Worm (Caenorhabditis elegans): ENCODE measurements around the gene pgp-7.

pgp-7 gene

DNA sequence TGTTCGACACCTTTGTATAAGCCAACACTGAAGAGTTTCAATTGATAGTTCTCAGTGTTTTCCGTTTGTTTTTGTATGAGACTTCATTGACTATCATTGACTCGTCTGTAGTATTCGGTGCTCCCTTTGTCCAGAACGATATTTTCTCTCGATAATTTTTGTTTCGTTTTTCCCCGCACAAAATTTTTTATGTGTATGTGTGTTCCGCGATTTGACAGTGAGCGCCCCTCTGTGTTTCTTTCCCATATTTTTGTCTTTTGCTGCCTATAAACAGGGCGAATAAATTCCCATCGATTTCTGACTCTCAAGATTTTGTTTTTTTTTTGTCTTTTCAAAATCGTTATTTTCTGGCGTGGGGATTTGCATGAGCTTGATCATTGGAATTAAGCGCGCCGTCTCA lies 13.2 kb upstream of the pgp-7 start, which contains the start of gene T21E8.7:
Gene T21E8.7 (plus strand): TSS at position 301 of the 400 bp plus-strand sequence.
- TF ChIP-seq snpc-1.2 (GFP tag; IDR thresholded peaks at IDR 0.05) (no peak), D1046.2 (GFP tag; IDR thresholded peaks at IDR 0.05) (no peak), zip-11 (GFP tag; IDR thresholded peaks at IDR 0.05) (no peak), Y48G9A.11 (GFP tag; IDR thresholded peaks at IDR 0.05) (no peak), daf-19 (GFP tag; conservative IDR thresholded peaks at IDR 0.05) (no peak), daf-12 (tag; optimal IDR thresholded peaks at IDR 0.05) (no peak), aly-2 (tag; optimal IDR thresholded peaks at IDR 0.05) (no peak), ztf-11 (tag; optimal IDR thresholded peaks at IDR 0.05) (no peak), dmd-8 (GFP tag; IDR thresholded peaks at IDR 0.05) (no peak), mes-2 (tag; optimal IDR thresholded peaks at IDR 0.05; ENCODE audit: poor library complexity, severe bottlenecking) (no peak), nhr-77 (tag; optimal IDR thresholded peaks at IDR 0.05) (no peak), madf-5 (GFP tag; IDR thresholded peaks at IDR 0.05) (no peak)

- TF ChIP-seq unc-62 (GFP tag; optimal IDR thresholded peaks at IDR 0.05 in 1 of 2) (peak in 1 of 2 experiments; percentile 56), unc-62 (tag; optimal IDR thresholded peaks at IDR 0.05) (no peak), nhr-48 (tag; optimal IDR thresholded peaks at IDR 0.05) (no peak)
Observed at ce11 chrX:10881984-10882383, 11.9 kb upstream of the pgp-7 start, which contains the start of gene T21E8.6. TSS of gene T21E8.6 (plus strand) at chrX:10882284.

- TF ChIP-seq ces-1 (GFP tag; optimal IDR thresholded peaks at IDR 0.05) (no peak), zfp-3 (GFP tag; conservative IDR thresholded peaks at IDR 0.05) (no peak), fos-1 (tag; optimal IDR thresholded peaks at IDR 0.05) (no peak), ceh-28 (tag; optimal IDR thresholded peaks at IDR 0.05) (no peak), lin-38 (GFP tag; IDR thresholded peaks at IDR 0.05) (no peak), aly-2 (tag; optimal IDR thresholded peaks at IDR 0.05) (no peak), nhr-28 (tag; optimal IDR thresholded peaks at IDR 0.05) (no peak), unc-39 (tag; optimal IDR thresholded peaks at IDR 0.05) (no peak), nhr-10 (tag; optimal IDR thresholded peaks at IDR 0.05) (no peak)
Observed at ce11 chrX:10880509-10880908, 10.5 kb upstream of the pgp-7 start, which contains the start of gene T21E8.4. TSS of gene T21E8.4 (plus strand) at chrX:10880809.

DNA sequence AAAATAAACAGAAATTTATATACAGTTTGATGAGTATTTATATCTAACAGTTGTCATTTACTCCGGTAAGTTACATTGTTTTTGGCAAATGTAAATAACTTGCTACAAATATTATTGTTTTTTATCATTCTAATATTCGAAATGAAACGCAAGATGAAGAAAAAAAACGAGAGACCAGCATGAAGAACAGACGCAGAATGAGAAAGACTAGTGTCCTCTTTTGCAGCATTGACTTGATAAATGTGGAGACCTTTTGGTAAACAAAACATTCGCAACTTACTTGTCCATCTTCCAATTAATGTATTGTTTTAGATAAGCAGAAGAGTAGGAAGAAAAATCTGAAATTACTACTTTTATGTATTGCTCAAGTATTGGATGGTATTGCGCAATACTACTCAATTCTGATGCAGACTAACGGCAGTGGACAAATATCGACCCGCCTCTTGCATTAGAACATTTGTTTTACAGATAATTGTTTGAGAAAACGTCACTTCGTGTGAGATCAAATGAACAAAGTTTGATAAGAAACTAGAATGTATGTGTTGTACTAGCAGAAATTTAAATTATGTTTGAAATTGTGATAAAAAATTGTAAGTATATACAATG lies 7.2 kb upstream of the pgp-7 start, which contains the start of gene pgp-6:
Gene pgp-6 (minus strand): TSS at position 288 of the 606 bp plus-strand sequence.
- TF ChIP-seq unc-62 (GFP tag; optimal IDR thresholded peaks at IDR 0.05 in 1 of 2) (peak in 1 of 2 experiments; percentile 69), unc-62 (tag; optimal IDR thresholded peaks at IDR 0.05) (no peak), jun-1 (tag; optimal IDR thresholded peaks at IDR 0.05) (no peak), aha-1 (tag) (peak; percentile 80), daf-16 (GFP tag; optimal IDR thresholded peaks at IDR 0.05) (no peak), daf-16 (tag; optimal IDR thresholded peaks at IDR 0.05) (peak; percentile 84), nhr-28 (tag; optimal IDR thresholded peaks at IDR 0.05) (peak; percentile 55), zip-2 (tag; optimal IDR thresholded peaks at IDR 0.05) (peak; percentile 89), sdz-12 (GFP tag; optimal IDR thresholded peaks at IDR 0.05) (no peak), pqm-1 (tag; optimal IDR thresholded peaks at IDR 0.05) (peak; percentile 72), Y105C5A.15 (GFP tag; IDR thresholded peaks at IDR 0.05) (no peak)

DNA sequence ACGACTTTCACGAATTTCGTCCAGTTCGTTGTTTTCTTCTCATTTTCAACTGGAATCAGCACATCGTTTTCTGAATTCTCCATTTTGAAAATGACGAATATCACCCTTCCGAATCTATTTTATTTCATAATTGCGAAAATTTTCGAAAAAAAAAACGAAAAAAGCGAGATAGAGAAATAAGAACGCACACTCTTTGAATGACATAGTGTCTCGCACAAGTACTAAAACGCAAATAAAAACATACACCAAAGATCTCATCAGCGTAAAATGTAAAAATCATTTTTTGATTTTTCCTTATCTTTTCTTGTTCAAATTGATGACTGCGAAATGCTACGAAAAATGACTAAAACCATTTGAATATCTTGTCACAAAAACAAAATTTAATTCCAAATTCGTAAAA lies 5.7 kb downstream of the pgp-7 start, which contains the start of gene pgp-8:
Gene pgp-8 (minus strand): TSS at position 101 of the 400 bp plus-strand sequence.
- no peak for TF ChIP-seq mdt-29 (GFP tag; IDR thresholded peaks at IDR 0.05)
- peak; percentile 39 for TF ChIP-seq dmd-6 (GFP tag; IDR thresholded peaks at IDR 0.05)

DNA sequence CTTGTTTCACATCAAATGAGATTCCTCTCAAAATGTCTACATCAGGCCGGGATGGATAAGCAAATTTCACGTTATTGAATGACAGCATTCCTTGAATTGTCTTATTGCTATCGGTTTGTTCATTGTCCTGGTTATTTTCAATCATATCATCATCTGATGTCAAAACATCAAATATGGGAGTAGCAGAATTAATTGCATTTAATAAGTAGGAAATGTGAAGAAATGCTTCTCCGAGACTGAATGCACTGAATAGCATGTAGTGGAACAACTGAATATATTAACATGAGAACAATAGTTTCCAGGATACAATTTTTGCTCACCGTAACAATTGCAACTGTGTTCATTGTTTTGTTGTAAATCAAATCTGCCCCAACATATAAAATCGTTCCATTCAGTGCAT lies 7.5 kb downstream of the pgp-7 start:
- TF ChIP-seq lin-13 (GFP tag; optimal IDR thresholded peaks at IDR 0.05) (no peak), sdz-12 (GFP tag; optimal IDR thresholded peaks at IDR 0.05) (no peak), jun-1 (tag; optimal IDR thresholded peaks at IDR 0.05) (no peak), fos-1 (tag; optimal IDR thresholded peaks at IDR 0.05) (no peak), aha-1 (tag) (peak; percentile 96), unc-62 (GFP tag; optimal IDR thresholded peaks at IDR 0.05 in 1 of 2) (peak in 1 of 2 experiments; percentile 81), unc-62 (tag; optimal IDR thresholded peaks at IDR 0.05) (no peak)

Measured in whole organism, L4 larva.